Worm (Caenorhabditis elegans): Measurements from ENCODE around the gene ZK1248.15.

ce11 chrII:5792490-5792889 is 45.9 kb downstream of the ZK1248.15 start, which contains the start of gene K05F1.14:
- TF ChIP-seq unc-39 (tag; optimal IDR thresholded peaks at IDR 0.05) (no peak), lin-39 (tag; optimal IDR thresholded peaks at IDR 0.05) (no peak), ceh-82 (tag; optimal IDR thresholded peaks at IDR 0.05) (no peak), unc-62 (GFP tag; optimal IDR thresholded peaks at IDR 0.05) (no peak), zag-1 (tag; optimal IDR thresholded peaks at IDR 0.05) (no peak), nhr-10 (tag; optimal IDR thresholded peaks at IDR 0.05) (no peak), dmd-4 (tag; optimal IDR thresholded peaks at IDR 0.05) (no peak), nhr-77 (tag; optimal IDR thresholded peaks at IDR 0.05) (no peak), mdl-1 (tag; optimal IDR thresholded peaks at IDR 0.05) (no peak), nhr-25 (tag; optimal IDR thresholded peaks at IDR 0.05) (no peak)
